Worm (Caenorhabditis elegans): Measurements from ENCODE around the gene T23F11.2.

- TF ChIP-seq pha-4 (tag; optimal IDR thresholded peaks at IDR 0.05) (no peak), ama-1 (optimal IDR thresholded peaks at IDR 0.05) (no peak), fos-1 (tag; optimal IDR thresholded peaks at IDR 0.05) (no peak), nhr-11 (tag; optimal IDR thresholded peaks at IDR 0.05) (no peak), lin-39 (tag; optimal IDR thresholded peaks at IDR 0.05) (no peak), unc-39 (tag; optimal IDR thresholded peaks at IDR 0.05) (no peak), skn-1 (tag; optimal IDR thresholded peaks at IDR 0.05) (no peak)
Observed at ce11 chrIII:4693695-4694094, 38.4 kb upstream of the T23F11.2 start, which contains the start of gene T04A8.8.
